Worm (Caenorhabditis elegans): ENCODE measurements around the gene fcho-1.

ce11 chrII:1322283-1323173 lies 12.2 kb downstream of the fcho-1 start:
- no peak for TF ChIP-seq ZK546.5 (tag; optimal IDR thresholded peaks at IDR 0.05)
- no peak for TF ChIP-seq elt-1 (tag; optimal IDR thresholded peaks at IDR 0.05)
- TF ChIP-seq unc-62 (GFP tag; optimal IDR thresholded peaks at IDR 0.05) = no peak
- TF ChIP-seq lin-11 (tag; optimal IDR thresholded peaks at IDR 0.05) = no peak
- TF ChIP-seq R02D3.7 (tag; optimal IDR thresholded peaks at IDR 0.05) = no peak

Data from whole organism, L2 larva.